Worm (Caenorhabditis elegans) whole organism, L1 larva: ENCODE results near the gene dnc-3.
A peak's percentile ranks its signal among the peaks of the same experiment; 100 is the strongest.

ENCODE experiments used
- C04F5.9 ChIP-seq: sonication (generic microtip); optimal IDR thresholded peaks from 2 replicates; lab custom pipeline; 2016; ENCODE audit warnings: missing genetic modification characterization, missing compliant biosample characterization
- alr-1 ChIP-seq: fragments of 200-800 bp; sonication (Bioruptor generic); optimal IDR thresholded peaks from 2 replicates; lab custom pipeline; 2018; ENCODE audit warnings: borderline replicate concordance, mild to moderate bottlenecking, missing genetic modification characterization, missing compliant biosample characterization
- ama-1 ChIP-seq: fragments of 150-350 bp; optimal IDR thresholded peaks from 2 replicates; lab custom pipeline; 2014
- blmp-1 ChIP-seq: fragments of 150-350 bp; optimal IDR thresholded peaks from 2 replicates; lab custom pipeline; 2014; ENCODE audit warnings: missing biosample characterization, missing genetic modification characterization
- dpl-1 ChIP-seq, 3 experiments: fragments of 150-350 bp in 2 of 3; sonication (generic microtip) in 1 of 3; optimal IDR thresholded peaks; 2 replicates each; lab custom pipeline; 2014 to 2017; ENCODE audit warnings: missing biosample characterization in 3 of 3, missing genetic modification characterization in 3 of 3, missing genetic modification reagents in 3 of 3
- dsc-1 ChIP-seq: sonication (generic microtip); optimal IDR thresholded peaks from 2 replicates; lab custom pipeline; 2016; ENCODE audit warnings: mild to moderate bottlenecking, missing genetic modification characterization, missing compliant biosample characterization
- efl-1 ChIP-seq, 4 experiments: fragments of 150-350 bp; optimal IDR thresholded peaks in 3 of 4; peaks in 1 of 4; 1 replicate in 1 of 4; 2 replicates in 3 of 4; lab custom pipeline; 2014; ENCODE audit warnings: missing biosample characterization in 2 of 4, missing genetic modification characterization in 2 of 4, missing genetic modification reagents in 2 of 4
- efl-3 ChIP-seq: fragments of 200-800 bp; sonication (Bioruptor generic); optimal IDR thresholded peaks from 2 replicates; lab custom pipeline; 2018; ENCODE audit warnings: mild to moderate bottlenecking, missing genetic modification characterization, missing compliant biosample characterization
- egl-13 ChIP-seq: sonication (generic microtip); optimal IDR thresholded peaks from 2 replicates; lab custom pipeline; 2016; ENCODE audit warnings: missing genotype, missing genetic modification reagents, missing genetic modification characterization, missing compliant biosample characterization
- elt-3 ChIP-seq, 6 experiments: fragments of 150-350 bp in 1 of 6; sonication (generic microtip); optimal IDR thresholded peaks; 2 replicates each; lab custom pipeline; 2017 to 2018; ENCODE audit warnings: missing biosample characterization in 6 of 6, missing genetic modification characterization in 6 of 6, inconsistent platforms in 1 of 6
- fkh-10 ChIP-seq: sonication (generic microtip); optimal IDR thresholded peaks from 2 replicates; lab custom pipeline; 2017; ENCODE audit warnings: missing biosample characterization, missing genetic modification reagents, missing genetic modification characterization
- fkh-4 ChIP-seq: sonication (generic microtip); optimal IDR thresholded peaks from 2 replicates; lab custom pipeline; 2016; ENCODE audit warnings: missing compliant biosample characterization, missing genetic modification characterization, borderline replicate concordance
- fkh-8 ChIP-seq: sonication (generic microtip); optimal IDR thresholded peaks from 2 replicates; lab custom pipeline; 2016; ENCODE audit warnings: mild to moderate bottlenecking, missing genetic modification characterization, missing compliant biosample characterization
- irx-1 ChIP-seq: sonication (generic microtip); optimal IDR thresholded peaks from 2 replicates; lab custom pipeline; 2016; ENCODE audit warnings: missing genetic modification characterization, missing compliant biosample characterization
- isw-1 ChIP-seq: fragments of 200-800 bp; sonication (Bioruptor generic); IDR thresholded peaks from 2 replicates; pipeline ENCODE4 v1.3.6; 2022; ENCODE audit warnings: missing genetic modification characterization, missing compliant biosample characterization
- jun-1 ChIP-seq: fragments of 150-350 bp; optimal IDR thresholded peaks from 2 replicates; lab custom pipeline; 2014; ENCODE audit warnings: missing biosample characterization, missing genetic modification reagents, missing genetic modification characterization
- lin-13 ChIP-seq: fragments of 150-350 bp; optimal IDR thresholded peaks from 2 replicates; lab custom pipeline; 2014; ENCODE audit warnings: missing biosample characterization, missing genetic modification reagents, missing genetic modification characterization
- lin-14 ChIP-seq: fragments of 200-800 bp; sonication (Bioruptor generic); optimal IDR thresholded peaks from 2 replicates; lab custom pipeline; 2018; ENCODE audit warnings: mild to moderate bottlenecking, missing genetic modification characterization, moderate library complexity, missing compliant biosample characterization
- lin-15B ChIP-seq: fragments of 150-350 bp; sonication (generic microtip); optimal IDR thresholded peaks from 3 replicates; lab custom pipeline; 2014; ENCODE audit warnings: missing biosample characterization, missing genetic modification characterization
- lin-35 ChIP-seq, 2 experiments: fragments of 150-350 bp; optimal IDR thresholded peaks; 2 replicates each; lab custom pipeline; 2014; ENCODE audit warnings: missing biosample characterization in 2 of 2, missing genetic modification characterization in 2 of 2, missing genetic modification reagents in 2 of 2
- lir-3 ChIP-seq: sonication (generic microtip); optimal IDR thresholded peaks from 2 replicates; lab custom pipeline; 2016; ENCODE audit warnings: mild to moderate bottlenecking, missing genetic modification characterization, moderate library complexity, missing compliant biosample characterization; ENCODE audit not compliant: poor library complexity
- mdl-1 ChIP-seq, 2 experiments: fragments of 150-350 bp; optimal IDR thresholded peaks; 2 replicates each; lab custom pipeline; 2014 to 2017; ENCODE audit warnings: missing biosample characterization in 2 of 2, missing genetic modification characterization in 2 of 2, inconsistent platforms in 1 of 2
- mef-2 ChIP-seq: fragments of 150-350 bp; optimal IDR thresholded peaks from 2 replicates; lab custom pipeline; 2014; ENCODE audit warnings: missing biosample characterization, missing genetic modification characterization
- mep-1 ChIP-seq: fragments of 150-350 bp; optimal IDR thresholded peaks from 2 replicates; lab custom pipeline; 2014; ENCODE audit warnings: missing biosample characterization, missing genetic modification characterization
- nhr-19 ChIP-seq: fragments of 200-800 bp; sonication (Bioruptor generic); conservative IDR thresholded peaks from 2 replicates; pipeline ENCODE4 v1.3.6; 2022; ENCODE audit warnings: missing genetic modification characterization, missing compliant biosample characterization
- nhr-20 ChIP-seq: sonication (generic microtip); optimal IDR thresholded peaks from 2 replicates; lab custom pipeline; 2016; ENCODE audit warnings: mild to moderate bottlenecking, missing genetic modification characterization, missing compliant biosample characterization
- nhr-237 ChIP-seq: fragments of 150-350 bp; optimal IDR thresholded peaks from 2 replicates; lab custom pipeline; 2014; ENCODE audit warnings: missing biosample characterization, missing genetic modification characterization
- nhr-47 ChIP-seq: sonication (generic microtip); optimal IDR thresholded peaks from 2 replicates; lab custom pipeline; 2016; ENCODE audit warnings: mild to moderate bottlenecking, missing genetic modification characterization, moderate library complexity, missing compliant biosample characterization
- nhr-71 ChIP-seq: sonication (generic microtip); optimal IDR thresholded peaks from 2 replicates; lab custom pipeline; 2016; ENCODE audit warnings: mild to moderate bottlenecking, missing genetic modification characterization, moderate library complexity, missing compliant biosample characterization
- nhr-90 ChIP-seq: sonication (generic microtip); optimal IDR thresholded peaks from 2 replicates; lab custom pipeline; 2016; ENCODE audit warnings: mild to moderate bottlenecking, missing genetic modification characterization, missing compliant biosample characterization; ENCODE audit not compliant: poor library complexity
- sox-4 ChIP-seq: sonication (generic microtip); optimal IDR thresholded peaks from 2 replicates; lab custom pipeline; 2016; ENCODE audit warnings: missing genetic modification characterization, missing compliant biosample characterization
- sptf-1 ChIP-seq: fragments of 150-350 bp; optimal IDR thresholded peaks from 2 replicates; lab custom pipeline; 2014; ENCODE audit warnings: missing biosample characterization, missing genetic modification characterization
- sup-37 ChIP-seq: fragments of 200-800 bp; sonication (Bioruptor generic); optimal IDR thresholded peaks from 2 replicates; lab custom pipeline; 2018; ENCODE audit warnings: mild to moderate bottlenecking, missing genetic modification characterization, missing compliant biosample characterization
- tbx-2 ChIP-seq: sonication (generic microtip); optimal IDR thresholded peaks from 2 replicates; lab custom pipeline; 2016; ENCODE audit warnings: missing genetic modification characterization, missing compliant biosample characterization
- tlp-1 ChIP-seq: fragments of 150-350 bp; optimal IDR thresholded peaks from 2 replicates; lab custom pipeline; 2014; ENCODE audit warnings: missing biosample characterization, missing genetic modification characterization
- unc-62 ChIP-seq: fragments of 150-350 bp; optimal IDR thresholded peaks from 2 replicates; lab custom pipeline; 2014; ENCODE audit warnings: missing biosample characterization, missing genetic modification reagents, missing genetic modification characterization
- unc-86 ChIP-seq: sonication (generic microtip); optimal IDR thresholded peaks from 2 replicates; lab custom pipeline; 2016; ENCODE audit warnings: missing genetic modification characterization, missing compliant biosample characterization
- unc-98 ChIP-seq: fragments of 200-800 bp; sonication (Bioruptor generic); IDR thresholded peaks from 2 replicates; pipeline ENCODE4 v1.3.6; 2022; ENCODE audit warnings: missing genetic modification characterization, missing compliant biosample characterization
- vab-15 ChIP-seq: sonication (generic microtip); optimal IDR thresholded peaks from 2 replicates; lab custom pipeline; 2017; ENCODE audit warnings: missing genotype, mild to moderate bottlenecking, missing genetic modification characterization, missing compliant biosample characterization
- xbp-1 ChIP-seq: sonication (generic microtip); optimal IDR thresholded peaks from 2 replicates; lab custom pipeline; 2016; ENCODE audit warnings: missing genetic modification characterization, missing compliant biosample characterization
- zip-4 ChIP-seq: fragments of 200-800 bp; sonication (Bioruptor generic); optimal IDR thresholded peaks from 2 replicates; lab custom pipeline; 2018; ENCODE audit warnings: mild to moderate bottlenecking, missing genetic modification characterization, moderate library complexity, missing compliant biosample characterization
- ztf-11 ChIP-seq, 2 experiments: sonication (generic microtip); optimal IDR thresholded peaks; 2 replicates each; lab custom pipeline; 2016 to 2017; ENCODE audit warnings: missing genetic modification characterization in 2 of 2, missing biosample characterization in 1 of 2, missing compliant biosample characterization in 1 of 2
- ztf-4 ChIP-seq: fragments of 150-350 bp; optimal IDR thresholded peaks from 2 replicates; lab custom pipeline; 2014; ENCODE audit warnings: missing biosample characterization, missing genetic modification characterization

Gene dnc-3

ce11 chrII:3523547-3523946, 30.0 kb upstream of the dnc-3 start (continued):
- TF ChIP-seq fkh-10 (GFP tag; lab: Kevin White, UChicago) (peak; percentile 43), lin-35 (GFP tag; optimal IDR thresholded peaks at IDR 0.05; lab: Kevin White, UChicago) (peak; percentile 67 to 75), irx-1 (tag; lab: Kevin White, UChicago) (peak; percentile 39), nhr-90 (tag; lab: Kevin White, UChicago) (peak; percentile 40), C04F5.9 (tag; lab: Kevin White, UChicago) (peak; percentile 68), lin-15B (tag; lab: Kevin White, UChicago) (peak; percentile 84), fkh-8 (tag; lab: Kevin White, UChicago) (peak; percentile 79), unc-98 (peak; percentile 57; the same call in 1 of the 2 replicates), lir-3 (peak; percentile 76), isw-1 (GFP tag; lab: Robert Waterston, UW) (peak; percentile 81), nhr-237 (tag; lab: Kevin White, UChicago) (peak; percentile 34), unc-86 (tag; lab: Kevin White, UChicago) (peak; percentile 57), lin-14 (GFP tag; lab: Kevin White, UChicago) (peak; percentile 81), fkh-4 (peak; percentile 18)
- TF ChIP-seq, all 84 proteins: peak for 43; not testable (repeated sequence) for 41

DNA sequence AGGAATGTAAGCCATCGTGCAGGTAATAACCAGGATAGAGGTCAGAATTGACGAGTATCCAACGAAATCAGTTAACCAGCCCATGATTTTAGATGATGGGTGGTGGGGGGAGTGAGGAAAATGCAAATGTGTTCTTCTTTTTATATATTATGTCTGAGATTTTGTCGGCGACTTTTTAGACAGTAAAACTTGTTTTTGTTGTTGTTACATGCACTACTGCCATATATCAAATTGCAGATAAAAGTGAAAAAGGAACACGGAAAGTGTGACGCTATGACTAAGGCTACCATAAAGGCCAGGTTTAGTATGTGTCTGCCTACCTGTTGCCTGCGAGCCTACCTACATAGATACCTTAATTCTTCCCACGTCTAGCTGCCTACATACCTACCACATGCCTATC, 29.4 kb upstream of the dnc-3 start, which contains the start of gene col-72:
Gene col-72 (minus strand): TSS at position 101 of the 400 bp plus-strand sequence.
- TF ChIP-seq lin-13 (GFP tag; lab: Kevin White, UChicago) (no peak), efl-1 (optimal IDR thresholded peaks at IDR 0.05; lab: Kevin White, UChicago) (no peak), efl-1 (GFP tag; optimal IDR thresholded peaks at IDR 0.05 in 1 of 2; lab: Kevin White, UChicago) (peak in 1 of 2 experiments; percentile 50), nhr-71 (no peak), mdl-1 (tag; optimal IDR thresholded peaks at IDR 0.05; lab: Kevin White, UChicago) (no peak)

DNA sequence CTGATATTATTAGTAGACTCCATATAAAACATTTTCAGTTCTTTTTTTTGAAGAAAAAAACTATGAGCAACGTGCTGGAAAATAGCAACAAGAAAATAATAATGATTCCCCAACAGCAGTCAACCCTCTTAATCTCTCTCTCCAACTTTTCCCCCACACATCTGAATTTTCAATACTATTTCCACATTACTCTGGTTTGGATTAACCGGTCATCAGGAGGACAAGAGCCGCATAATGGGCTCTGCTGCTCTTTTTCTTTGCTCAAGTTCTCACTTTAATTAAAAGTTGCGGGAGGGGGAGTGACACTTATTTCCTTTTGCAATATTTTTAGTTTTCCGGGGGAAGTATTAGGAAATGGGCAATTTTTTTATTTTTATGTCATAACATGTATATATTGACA, 26.1 kb upstream of the dnc-3 start:
- TF ChIP-seq elt-3 (tag; optimal IDR thresholded peaks at IDR 0.05; lab: Kevin White, UChicago) (no peak), egl-13 (tag; lab: Kevin White, UChicago) (no peak), nhr-20 (tag; lab: Kevin White, UChicago) (no peak), unc-62 (GFP tag; lab: Kevin White, UChicago) (no peak), vab-15 (tag; lab: Kevin White, UChicago) (no peak), tlp-1 (tag; lab: Kevin White, UChicago) (no peak), tbx-2 (tag; lab: Kevin White, UChicago) (peak; percentile 10), ztf-11 (tag; optimal IDR thresholded peaks at IDR 0.05; lab: Kevin White, UChicago) (no peak), ama-1 (lab: Kevin White, UChicago) (no peak), nhr-47 (tag; lab: Kevin White, UChicago) (no peak), efl-1 (optimal IDR thresholded peaks at IDR 0.05; lab: Kevin White, UChicago) (no peak), efl-1 (GFP tag; optimal IDR thresholded peaks at IDR 0.05 in 1 of 2; lab: Kevin White, UChicago) (peak in 1 of 2 experiments; percentile 65), sup-37 (GFP tag; lab: Kevin White, UChicago) (no peak), C04F5.9 (tag; lab: Kevin White, UChicago) (no peak), zip-4 (GFP tag; lab: Kevin White, UChicago) (no peak), xbp-1 (tag; lab: Kevin White, UChicago) (no peak), blmp-1 (tag; lab: Kevin White, UChicago) (no peak), sox-4 (no peak), lin-14 (GFP tag; lab: Kevin White, UChicago) (peak; percentile 40), nhr-19 (GFP tag; lab: Robert Waterston, UW) (no peak), jun-1 (tag; lab: Kevin White, UChicago) (no peak), mdl-1 (tag; optimal IDR thresholded peaks at IDR 0.05; lab: Kevin White, UChicago) (no peak), nhr-71 (no peak), unc-98 (no peak), alr-1 (no peak), dpl-1 (GFP tag; optimal IDR thresholded peaks at IDR 0.05; lab: Kevin White, UChicago) (no peak), efl-3 (GFP tag; lab: Kevin White, UChicago) (no peak), mef-2 (no peak), ztf-4 (tag; lab: Kevin White, UChicago) (no peak), mep-1 (tag; lab: Kevin White, UChicago) (no peak), isw-1 (GFP tag; lab: Robert Waterston, UW) (no peak), lin-35 (GFP tag; optimal IDR thresholded peaks at IDR 0.05; lab: Kevin White, UChicago) (no peak), dsc-1 (tag; lab: Kevin White, UChicago) (peak; percentile 29), sptf-1 (tag; lab: Kevin White, UChicago) (no peak), lir-3 (no peak), fkh-4 (no peak)
